Worm (Caenorhabditis elegans) whole organism, midembryonic: ENCODE results near the gene H35N09.2.

Experiments used
- T22C8.4 ChIP-seq: fragments of 200-800 bp; sonication (Bioruptor generic); IDR thresholded peaks from 2 replicates; pipeline ENCODE4 v1.3.6; 2022; ENCODE audit warnings: missing genetic modification characterization, missing compliant biosample characterization
- cog-1 ChIP-seq: sonication (generic microtip); optimal IDR thresholded peaks from 2 replicates; lab custom pipeline; 2016; ENCODE audit warnings: missing genetic modification characterization, missing compliant biosample characterization
- flt-1 ChIP-seq: fragments of 200-800 bp; sonication (Bioruptor generic); IDR thresholded peaks from 2 replicates; pipeline ENCODE4 v1.3.6; 2022; ENCODE audit warnings: missing genetic modification characterization, missing compliant biosample characterization
- ref-1 ChIP-seq: fragments of 200-800 bp; sonication (Bioruptor generic); conservative IDR thresholded peaks from 2 replicates; pipeline ENCODE4 v1.3.6; 2022; ENCODE audit warnings: missing genetic modification reagents, missing genetic modification characterization, missing compliant biosample characterization
- tab-1 ChIP-seq: fragments of 200-800 bp; sonication (Bioruptor generic); IDR thresholded peaks from 2 replicates; pipeline ENCODE4 v1.3.6; 2022; ENCODE audit warnings: missing genetic modification characterization, missing compliant biosample characterization
- ztf-23 ChIP-seq: fragments of 200-800 bp; sonication (Bioruptor generic); IDR thresholded peaks from 2 replicates; pipeline ENCODE4 v1.3.6; 2022; ENCODE audit warnings: missing genetic modification reagents, missing genetic modification characterization, missing compliant biosample characterization

DNA sequence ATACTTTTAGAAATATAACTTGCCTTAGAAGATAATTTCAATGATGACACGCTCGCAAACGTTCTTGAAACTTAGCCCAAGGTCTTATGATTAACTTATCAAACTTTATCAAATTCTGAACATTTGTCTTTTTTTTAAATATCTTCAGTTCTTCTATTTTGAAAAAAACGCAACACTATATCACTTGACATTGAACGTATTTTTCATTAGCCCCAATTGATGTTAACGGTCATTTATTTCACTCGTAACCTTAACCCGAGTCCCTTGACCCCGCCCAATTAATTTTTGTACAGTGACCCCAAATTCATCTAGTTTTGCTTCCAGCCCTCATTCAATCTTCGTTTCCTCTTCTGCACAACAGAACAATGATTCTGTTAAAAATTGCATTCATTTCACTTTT, 19.0 kb downstream of the H35N09.2 start, which contains the start of gene F18E9.3:
- TF ChIP-seq cog-1 (tag; lab: Kevin White, UChicago) (no peak), T22C8.4 (GFP tag; lab: Robert Waterston, UW) (no peak), flt-1 (GFP tag; lab: Robert Waterston, UW) (no peak), tab-1 (GFP tag; lab: Robert Waterston, UW) (no peak), ztf-23 (GFP tag; lab: Robert Waterston, UW) (no peak), ref-1 (GFP tag; lab: Robert Waterston, UW) (no peak)
